Fruit fly (Drosophila melanogaster): ENCODE results near the gene Uch.

Uch gene

DNA sequence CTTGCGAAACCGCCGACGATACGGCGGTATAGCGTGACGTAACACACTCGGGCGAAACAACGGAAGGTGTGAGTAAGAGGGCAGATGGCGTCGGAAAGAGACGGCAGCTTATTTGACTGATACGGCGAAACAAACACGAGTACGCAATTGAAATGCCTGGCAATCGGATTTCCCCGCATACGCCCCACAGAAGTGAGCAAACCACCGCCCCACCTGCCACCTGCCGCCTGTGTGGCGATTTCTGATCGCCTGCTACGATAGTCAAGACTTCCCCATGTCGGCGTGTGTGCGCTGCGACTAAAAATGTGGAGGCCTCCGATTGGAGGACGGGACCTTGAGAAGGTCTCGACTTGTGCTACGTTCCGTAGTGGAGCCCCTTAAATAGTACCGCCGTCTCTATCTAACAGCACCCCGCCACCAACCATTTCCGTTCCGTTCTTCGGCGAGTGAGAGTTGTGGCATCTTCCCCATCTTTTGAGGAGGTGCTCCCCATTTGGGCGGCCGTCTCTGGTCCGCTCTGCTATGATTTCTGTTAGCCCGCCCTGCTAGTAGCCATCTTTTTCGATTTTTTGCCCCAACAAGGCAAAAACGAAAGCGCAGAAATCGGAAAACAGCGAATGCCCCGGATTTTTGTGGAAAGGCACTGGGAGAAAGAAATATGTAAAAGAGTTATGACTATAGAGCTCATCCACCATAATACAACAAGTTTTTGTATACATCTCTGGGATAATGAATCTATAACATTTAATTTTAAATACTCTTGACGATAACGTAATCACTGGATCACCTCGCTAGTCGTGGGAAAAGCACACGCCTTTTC, 15.2 kb downstream of the Uch start (continued):
- TF ChIP-seq ind (GFP tag; optimal IDR thresholded peaks at IDR 0.05) (peak; percentile 89), ATbp (GFP tag; optimal IDR thresholded peaks at IDR 0.05) (peak; percentile 90), CG4707 (GFP tag; optimal IDR thresholded peaks at IDR 0.05) (peak; percentile 70), gt (GFP tag; IDR thresholded peaks at IDR 0.05) (no peak), CG15011 (GFP tag; optimal IDR thresholded peaks at IDR 0.05) (peak; percentile 76), CrebB (tag; optimal IDR thresholded peaks at IDR 0.05) (peak; percentile 78), C15 (GFP tag; IDR thresholded peaks at IDR 0.05) (no peak), wdn (GFP tag; IDR thresholded peaks at IDR 0.05) (no peak), kah (GFP tag; optimal IDR thresholded peaks at IDR 0.05) (peak; percentile 82), Hr78 (GFP tag; optimal IDR thresholded peaks at IDR 0.05) (peak in 1 of 2 experiments; percentile 66), CG1647 (GFP tag; optimal IDR thresholded peaks at IDR 0.05) (peak; percentile 74), CG15601 (tag; optimal IDR thresholded peaks at IDR 0.05) (peak; percentile 84), CG16863 (GFP tag; optimal IDR thresholded peaks at IDR 0.05) (peak; percentile 85), fu2 (GFP tag; optimal IDR thresholded peaks at IDR 0.05) (peak; percentile 70), CG10267 (tag; optimal IDR thresholded peaks at IDR 0.05) (peak; percentile 77), CG11723 (GFP tag; optimal IDR thresholded peaks at IDR 0.05) (peak; percentile 57), Bdp1 (GFP tag; optimal IDR thresholded peaks at IDR 0.05) (peak; percentile 71), kay (GFP tag; optimal IDR thresholded peaks at IDR 0.05) (peak; percentile 83), vfl (GFP tag; optimal IDR thresholded peaks at IDR 0.05) (peak; percentile 72), CG4282 (GFP tag; optimal IDR thresholded peaks at IDR 0.05) (peak; percentile 62), CG11696 (GFP tag; IDR thresholded peaks at IDR 0.05) (no peak), tin (GFP tag; optimal IDR thresholded peaks at IDR 0.05) (peak; percentile 79), hbn (GFP tag; IDR thresholded peaks at IDR 0.05; ENCODE audit: partially characterized antibody) (no peak), lmd (GFP tag; IDR thresholded peaks at IDR 0.05) (no peak), pita (GFP tag; optimal IDR thresholded peaks at IDR 0.05) (no peak), CG18764 (GFP tag; optimal IDR thresholded peaks at IDR 0.05) (peak; percentile 81), fru (optimal IDR thresholded peaks at IDR 0.05) (no peak), oc (tag; optimal IDR thresholded peaks at IDR 0.05) (peak; percentile 88), CG6813 (GFP tag; optimal IDR thresholded peaks at IDR 0.05) (peak; percentile 76), Fer3 (tag; optimal IDR thresholded peaks at IDR 0.05) (peak; percentile 78), p53 (GFP tag; optimal IDR thresholded peaks at IDR 0.05) (peak; percentile 20), Doc2 (GFP tag; IDR thresholded peaks at IDR 0.05) (no peak), CG7786 (GFP tag; optimal IDR thresholded peaks at IDR 0.05) (peak; percentile 85), Ets65A (GFP tag) (peak; percentile 99), amos (GFP tag; IDR thresholded peaks at IDR 0.05; ENCODE audit: partially characterized antibody) (no peak), CG31365 (tag; optimal IDR thresholded peaks at IDR 0.05) (peak; percentile 60), CG15073 (GFP tag; optimal IDR thresholded peaks at IDR 0.05) (peak; percentile 32), gcm2 (GFP tag; optimal IDR thresholded peaks at IDR 0.05) (peak; percentile 75), CG9876 (GFP tag; optimal IDR thresholded peaks at IDR 0.05) (peak; percentile 78), CG8478 (optimal IDR thresholded peaks at IDR 0.05) (peak; percentile 78), sd (tag; optimal IDR thresholded peaks at IDR 0.05) (peak; percentile 98), sob (GFP tag; IDR thresholded peaks at IDR 0.05) (no peak), toy (GFP tag; IDR thresholded peaks at IDR 0.05) (no peak), Lhr (GFP tag; optimal IDR thresholded peaks at IDR 0.05) (peak; percentile 62), usp (GFP tag; optimal IDR thresholded peaks at IDR 0.05) (no peak), CG32532 (GFP tag; IDR thresholded peaks at IDR 0.05) (no peak), CG8089 (GFP tag; optimal IDR thresholded peaks at IDR 0.05) (peak; percentile 87), CG17359 (tag; optimal IDR thresholded peaks at IDR 0.05) (peak; percentile 90), CG17612 (GFP tag; IDR thresholded peaks at IDR 0.05) (no peak), CG5180 (GFP tag; optimal IDR thresholded peaks at IDR 0.05) (peak; percentile 43)
